Worm (Caenorhabditis elegans) whole organism, mixed stage, embryonic: ENCODE measurements around the gene sre-2.

Experiments used
- M03D4.4 ChIP-seq: sonication (generic microtip); optimal IDR thresholded peaks from 2 replicates; lab custom pipeline; 2017; ENCODE audit warnings: mild to moderate bottlenecking, missing genetic modification characterization, missing compliant biosample characterization
- bed-3 ChIP-seq: fragments of 200-800 bp; sonication (Bioruptor generic); optimal IDR thresholded peaks from 3 replicates; lab custom pipeline; 2018; ENCODE audit warnings: mild to moderate bottlenecking, missing genetic modification characterization, moderate library complexity, missing compliant biosample characterization
- blmp-1 ChIP-seq: fragments of 150-350 bp; optimal IDR thresholded peaks from 2 replicates; lab custom pipeline; 2014; ENCODE audit warnings: missing biosample characterization, missing genetic modification characterization
- ceh-39 ChIP-seq: fragments of 150-350 bp; optimal IDR thresholded peaks from 2 replicates; lab custom pipeline; 2014; ENCODE audit warnings: missing biosample characterization, missing genetic modification characterization
- ceh-43 ChIP-seq: fragments of 200-800 bp; sonication (Bioruptor generic); optimal IDR thresholded peaks from 2 replicates; lab custom pipeline; 2018; ENCODE audit warnings: mild to moderate bottlenecking, missing genetic modification characterization, moderate library complexity, missing compliant biosample characterization
- ceh-83 ChIP-seq: fragments of 200-800 bp; sonication (Bioruptor generic); optimal IDR thresholded peaks from 2 replicates; lab custom pipeline; 2018; ENCODE audit warnings: mild to moderate bottlenecking, missing genetic modification characterization, missing compliant biosample characterization
- ces-1 ChIP-seq: fragments of 150-350 bp; optimal IDR thresholded peaks from 2 replicates; lab custom pipeline; 2014; ENCODE audit warnings: missing biosample characterization, missing genetic modification reagents, missing genetic modification characterization
- cnd-1 ChIP-seq: fragments of 200-800 bp; sonication (Bioruptor generic); optimal IDR thresholded peaks from 2 replicates; lab custom pipeline; 2018; ENCODE audit warnings: mild to moderate bottlenecking, missing genetic modification characterization, missing compliant biosample characterization
- drap-1 ChIP-seq: fragments of 200-800 bp; sonication (Bioruptor generic); optimal IDR thresholded peaks from 3 replicates; lab custom pipeline; 2018; ENCODE audit warnings: mild to moderate bottlenecking, missing genetic modification characterization, missing compliant biosample characterization
- flh-1 ChIP-seq: fragments of 200-800 bp; sonication (Bioruptor generic); optimal IDR thresholded peaks from 2 replicates; lab custom pipeline; 2018; ENCODE audit warnings: mild to moderate bottlenecking, missing genetic modification characterization, moderate library complexity, missing compliant biosample characterization
- ham-2 ChIP-seq: fragments of 200-800 bp; sonication (Bioruptor generic); optimal IDR thresholded peaks from 2 replicates; lab custom pipeline; 2018; ENCODE audit warnings: mild to moderate bottlenecking, missing genetic modification characterization, missing compliant biosample characterization
- hlh-1 ChIP-seq: fragments of 150-350 bp; optimal IDR thresholded peaks from 2 replicates; lab custom pipeline; 2014; ENCODE audit warnings: missing biosample characterization, missing genetic modification reagents, missing genetic modification characterization
- lin-13 ChIP-seq: fragments of 150-350 bp; optimal IDR thresholded peaks from 2 replicates; lab custom pipeline; 2014; ENCODE audit warnings: missing biosample characterization, missing genetic modification characterization
- lin-32 ChIP-seq: fragments of 200-800 bp; sonication (Bioruptor generic); optimal IDR thresholded peaks from 2 replicates; lab custom pipeline; 2018; ENCODE audit warnings: mild to moderate bottlenecking, missing genetic modification characterization, missing compliant biosample characterization
- lsy-2 ChIP-seq: fragments of 150-350 bp; optimal IDR thresholded peaks from 2 replicates; lab custom pipeline; 2014; ENCODE audit warnings: missing biosample characterization, missing genetic modification characterization
- mab-5 ChIP-seq: fragments of 150-350 bp; optimal IDR thresholded peaks from 2 replicates; lab custom pipeline; 2014; ENCODE audit warnings: missing biosample characterization, missing genetic modification characterization
- mep-1 ChIP-seq: fragments of 150-350 bp; optimal IDR thresholded peaks from 2 replicates; lab custom pipeline; 2017; ENCODE audit warnings: missing biosample characterization, missing genetic modification reagents, missing genetic modification characterization, inconsistent platforms
- mls-2 ChIP-seq: sonication (generic microtip); optimal IDR thresholded peaks from 2 replicates; lab custom pipeline; 2016; ENCODE audit warnings: mild to moderate bottlenecking, missing genetic modification characterization, moderate library complexity, missing compliant biosample characterization
- nhr-12 ChIP-seq: fragments of 150-350 bp; optimal IDR thresholded peaks from 2 replicates; lab custom pipeline; 2014; ENCODE audit warnings: missing biosample characterization, missing genetic modification characterization
- nhr-2 ChIP-seq: fragments of 150-350 bp; optimal IDR thresholded peaks from 2 replicates; lab custom pipeline; 2014; ENCODE audit warnings: missing biosample characterization, missing genetic modification characterization
- nhr-237 ChIP-seq: fragments of 150-350 bp; optimal IDR thresholded peaks from 2 replicates; lab custom pipeline; 2014; ENCODE audit warnings: missing biosample characterization, missing genetic modification characterization
- nhr-28 ChIP-seq: fragments of 150-350 bp; optimal IDR thresholded peaks from 2 replicates; lab custom pipeline; 2014; ENCODE audit warnings: missing biosample characterization, missing genetic modification characterization
- nhr-76 ChIP-seq: sonication (generic microtip); optimal IDR thresholded peaks from 2 replicates; lab custom pipeline; 2017; ENCODE audit warnings: missing biosample characterization, missing genetic modification characterization
- pha-4 ChIP-seq: fragments of 150-350 bp; optimal IDR thresholded peaks from 2 replicates; lab custom pipeline; 2018; ENCODE audit warnings: missing biosample characterization, missing genetic modification reagents, missing genetic modification characterization
- sem-2 ChIP-seq: fragments of 200-800 bp; sonication (Bioruptor generic); optimal IDR thresholded peaks from 2 replicates; lab custom pipeline; 2018; ENCODE audit warnings: mild to moderate bottlenecking, missing genetic modification characterization, missing compliant biosample characterization
- snpc-4 ChIP-seq: fragments of 150-350 bp; optimal IDR thresholded peaks from 2 replicates; lab custom pipeline; 2014; ENCODE audit warnings: missing biosample characterization, missing genetic modification characterization
- tbx-8 ChIP-seq: fragments of 200-800 bp; sonication (Bioruptor generic); optimal IDR thresholded peaks from 2 replicates; lab custom pipeline; 2018; ENCODE audit warnings: mild to moderate bottlenecking, missing genetic modification characterization, moderate library complexity, missing compliant biosample characterization
- unc-120 ChIP-seq: sonication (generic microtip); optimal IDR thresholded peaks from 2 replicates; lab custom pipeline; 2017; ENCODE audit warnings: missing genetic modification characterization, missing compliant biosample characterization; ENCODE audit not compliant: poor library complexity, severe bottlenecking
- unc-39 ChIP-seq: fragments of 150-350 bp; optimal IDR thresholded peaks from 2 replicates; lab custom pipeline; 2014; ENCODE audit warnings: missing biosample characterization, missing genetic modification characterization
- unc-62 ChIP-seq: fragments of 150-350 bp; optimal IDR thresholded peaks from 2 replicates; lab custom pipeline; 2014; ENCODE audit warnings: missing biosample characterization, missing genetic modification reagents, missing genetic modification characterization
- zip-8 ChIP-seq: fragments of 150-350 bp; optimal IDR thresholded peaks from 2 replicates; lab custom pipeline; 2014; ENCODE audit warnings: missing biosample characterization, missing genetic modification characterization
- ztf-11 ChIP-seq: fragments of 150-350 bp; optimal IDR thresholded peaks from 2 replicates; lab custom pipeline; 2014; ENCODE audit warnings: missing biosample characterization, missing genetic modification characterization

Gene sre-2

ce11 chrII:8062334-8062791, 39.6 kb downstream of the sre-2 start, which contains the start of gene ufd-2:
ufd-2 (plus strand) TSS chrII:8062741.
- TF ChIP-seq mep-1 (peak; percentile 76), tbx-8 (GFP tag; lab: Kevin White, UChicago) (no peak), drap-1 (GFP tag; lab: Kevin White, UChicago) (peak; percentile 41), unc-62 (no peak), lin-13 (peak; percentile 76), ceh-83 (GFP tag; lab: Kevin White, UChicago) (no peak), nhr-2 (tag; lab: Kevin White, UChicago) (no peak), nhr-28 (tag; lab: Kevin White, UChicago) (no peak), pha-4 (tag; lab: Kevin White, UChicago) (peak; percentile 73), snpc-4 (tag; lab: Kevin White, UChicago) (no peak), nhr-237 (peak; percentile 48), ceh-39 (tag; lab: Kevin White, UChicago) (peak; percentile 43), lsy-2 (tag; lab: Kevin White, UChicago) (peak; percentile 63), cnd-1 (tag; lab: Kevin White, UChicago) (peak; percentile 25), ces-1 (GFP tag; lab: Kevin White, UChicago) (peak; percentile 59), hlh-1 (tag; lab: Kevin White, UChicago) (peak; percentile 41)

- TF ChIP-seq M03D4.4 (tag; lab: Kevin White, UChicago) = no peak
- TF ChIP-seq nhr-12 (tag; lab: Kevin White, UChicago) = no peak
- TF ChIP-seq lin-32 (GFP tag; lab: Kevin White, UChicago) = no peak
- TF ChIP-seq flh-1 (GFP tag; lab: Kevin White, UChicago) = no peak
- no peak for TF ChIP-seq mep-1
- no peak for TF ChIP-seq nhr-76 (tag; lab: Kevin White, UChicago)
- no peak for TF ChIP-seq lin-13
- TF ChIP-seq ham-2 (GFP tag; lab: Kevin White, UChicago) = no peak
- no peak for TF ChIP-seq ceh-43 (GFP tag; lab: Kevin White, UChicago)
- TF ChIP-seq sem-2 = no peak
- no peak for TF ChIP-seq ceh-39 (tag; lab: Kevin White, UChicago)
- TF ChIP-seq mab-5 (tag; lab: Kevin White, UChicago) = no peak
- TF ChIP-seq nhr-237 = no peak
- no peak for TF ChIP-seq unc-39 (tag; lab: Kevin White, UChicago)
- TF ChIP-seq ceh-83 (GFP tag; lab: Kevin White, UChicago) = no peak
- TF ChIP-seq lsy-2 (tag; lab: Kevin White, UChicago) = no peak
Observed at ce11 chrII:8059532-8059931, 42.4 kb downstream of the sre-2 start.

- TF ChIP-seq nhr-2 (tag; lab: Kevin White, UChicago) = no peak
- TF ChIP-seq unc-39 (tag; lab: Kevin White, UChicago) = no peak
- TF ChIP-seq cnd-1 (tag; lab: Kevin White, UChicago) = no peak
- no peak for TF ChIP-seq zip-8
- no peak for TF ChIP-seq ztf-11 (tag; lab: Kevin White, UChicago)
- no peak for TF ChIP-seq flh-1 (GFP tag; lab: Kevin White, UChicago)
- no peak for TF ChIP-seq mls-2 (tag; lab: Kevin White, UChicago)
- TF ChIP-seq ces-1 (GFP tag; lab: Kevin White, UChicago) = no peak
- no peak for TF ChIP-seq unc-120 (tag; lab: Kevin White, UChicago)
- no peak for TF ChIP-seq sem-2
- TF ChIP-seq mab-5 (tag; lab: Kevin White, UChicago) = no peak
- TF ChIP-seq bed-3 = no peak
- no peak for TF ChIP-seq lin-13
- TF ChIP-seq ceh-39 (tag; lab: Kevin White, UChicago) = no peak
Observed at ce11 chrII:8058769-8059168, 43.2 kb downstream of the sre-2 start, which contains the start of gene T05H10.8. T05H10.8 (plus strand) TSS chrII:8059069.

- TF ChIP-seq lin-32 (GFP tag; lab: Kevin White, UChicago) = no peak
- no peak for TF ChIP-seq zip-8
- no peak for TF ChIP-seq blmp-1 (tag; lab: Kevin White, UChicago)
- no peak for TF ChIP-seq pha-4 (tag; lab: Kevin White, UChicago)
- TF ChIP-seq nhr-12 (tag; lab: Kevin White, UChicago) = no peak
- TF ChIP-seq mab-5 (tag; lab: Kevin White, UChicago) = no peak
- TF ChIP-seq unc-120 (tag; lab: Kevin White, UChicago) = no peak
- TF ChIP-seq ceh-43 (GFP tag; lab: Kevin White, UChicago) = no peak
- TF ChIP-seq ces-1 (GFP tag; lab: Kevin White, UChicago) = no peak
- no peak for TF ChIP-seq snpc-4 (tag; lab: Kevin White, UChicago)
- TF ChIP-seq ceh-39 (tag; lab: Kevin White, UChicago) = no peak
- TF ChIP-seq sem-2 = no peak
- TF ChIP-seq unc-39 (tag; lab: Kevin White, UChicago) = no peak
Observed at ce11 chrII:8057911-8058310, 44.0 kb downstream of the sre-2 start.
